1 fruit fly cellular context compared by ENCODE assay signal in the genomic region with DNA sequence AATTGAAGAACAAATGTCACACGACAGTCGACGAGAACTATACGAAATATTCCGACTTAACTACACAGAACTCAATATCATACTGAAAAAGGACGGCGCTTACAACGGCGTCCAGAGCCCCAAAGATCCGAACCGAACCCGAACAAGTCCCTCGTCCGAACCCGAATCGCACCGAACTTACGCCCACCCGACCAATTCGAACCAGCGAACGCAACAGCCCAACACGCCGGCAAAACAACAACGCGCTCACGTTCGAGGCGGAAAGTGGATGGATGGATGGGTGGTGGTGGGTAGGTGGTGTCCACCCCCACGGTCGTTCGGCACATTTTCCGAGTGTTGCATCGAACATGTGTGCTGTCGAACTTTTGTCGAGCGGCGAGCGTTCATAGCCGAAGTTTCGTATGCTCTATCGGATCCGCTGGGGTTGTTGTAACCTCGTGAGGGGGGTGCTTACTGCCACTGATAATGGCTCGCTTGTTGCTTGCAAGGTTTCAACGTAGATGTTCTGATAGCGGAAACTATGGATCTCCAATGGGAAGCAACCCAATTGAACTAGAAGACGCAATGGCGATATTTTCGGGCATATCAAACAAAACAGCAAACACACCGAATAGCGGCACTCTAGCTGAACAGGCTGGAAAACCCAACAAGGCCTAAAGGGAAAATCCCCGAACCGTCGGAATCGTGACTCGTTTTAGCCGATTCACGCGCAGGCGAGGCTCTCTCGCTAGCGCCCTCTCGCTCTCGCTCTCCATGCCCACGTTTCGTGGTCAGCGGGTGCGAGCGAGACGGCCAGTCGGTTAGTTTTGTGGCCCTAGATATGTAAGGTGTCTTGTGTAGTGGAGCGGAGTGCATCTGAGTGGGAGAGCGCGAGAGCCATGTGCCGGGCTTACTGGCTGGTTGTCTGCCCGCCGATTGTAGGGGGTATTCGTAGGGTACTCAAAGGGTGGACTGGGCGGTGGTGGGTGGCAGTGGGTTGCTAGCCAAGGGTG.
TF ChIP-seq lines count a peak whose summit lies in the region.

No protein-coding gene starts in this region.

TF ChIP-seq in whole organism, embryonic, 481 proteins besides CTCF, POLR2A, EP300 and RAD21 (continued from another document):
- TF ChIP-seq YL-1 (GFP tag; optimal IDR thresholded peaks at IDR 0.05; lab: Kevin White, UChicago): no peak
- TF ChIP-seq CG5180 (GFP tag; optimal IDR thresholded peaks at IDR 0.05; lab: Kevin White, UChicago): peak; percentile 99
- TF ChIP-seq Antp (GFP tag; optimal IDR thresholded peaks at IDR 0.05; lab: Kevin White, UChicago): no peak
- TF ChIP-seq D19B (GFP tag; optimal IDR thresholded peaks at IDR 0.05; lab: Kevin White, UChicago): no peak
- 0 out of 2 replicates have a peak, but pooled peaks have one; percentile 9 for TF ChIP-seq nerfin-2 (GFP tag; IDR thresholded peaks at IDR 0.05; lab: Robert Waterston, UW; ENCODE audit: partially characterized antibody)
- TF ChIP-seq CG13287 (GFP tag; IDR thresholded peaks at IDR 0.05; lab: Robert Waterston, UW; ENCODE audit: partially characterized antibody): 0 out of 2 replicates have a peak, but pooled peaks have one; percentile 4
- peak; percentile 34; the same call in 1 of the 3 replicates for TF ChIP-seq zen2 (GFP tag; IDR thresholded peaks at IDR 0.05; lab: Robert Waterston, UW; ENCODE audit: partially characterized antibody)
- peak; percentile 57 for TF ChIP-seq scrt (GFP tag; optimal IDR thresholded peaks at IDR 0.05; lab: Kevin White, UChicago)
- TF ChIP-seq sens (GFP tag; lab: Kevin White, UChicago): peak; percentile 65
- TF ChIP-seq CG6813 (GFP tag; optimal IDR thresholded peaks at IDR 0.05; lab: Kevin White, UChicago): no peak
- TF ChIP-seq Bgb (GFP tag; IDR thresholded peaks at IDR 0.05; lab: Robert Waterston, UW; ENCODE audit: partially characterized antibody): peak; percentile 21; the same call in 1 of the 2 replicates
